Fruit fly (Drosophila melanogaster): ENCODE results near the gene Acp36DE.

DNA sequence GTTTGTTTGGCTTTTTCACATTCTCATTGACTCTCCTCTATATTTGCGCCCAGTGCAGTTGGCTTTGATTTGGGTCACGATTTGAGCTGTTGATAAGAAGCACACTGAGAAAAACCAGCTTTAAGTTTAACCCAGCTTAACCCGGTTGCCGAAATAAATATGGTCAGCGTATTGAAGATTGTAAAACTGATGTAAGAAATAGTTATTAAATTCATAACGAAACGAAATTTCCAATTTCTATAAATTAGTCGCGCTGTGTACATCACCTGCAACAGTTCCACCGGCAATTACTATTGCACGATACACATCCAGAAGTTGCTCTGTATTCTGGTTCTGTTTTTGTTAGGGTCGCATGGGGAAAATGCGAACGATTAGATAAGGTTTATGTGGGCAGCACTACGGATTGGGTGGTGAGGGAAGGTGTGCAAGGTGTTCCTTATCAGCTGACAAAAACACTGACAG lies 33.7 kb downstream of the Acp36DE start:
- no peak for TF ChIP-seq h (optimal IDR thresholded peaks at IDR 0.05)
- TF ChIP-seq psq (optimal IDR thresholded peaks at IDR 0.05): no peak
- no peak for TF ChIP-seq Myc (optimal IDR thresholded peaks at IDR 0.05)
- TF ChIP-seq insv (optimal IDR thresholded peaks at IDR 0.05): no peak
- no peak for TF ChIP-seq ttk (optimal IDR thresholded peaks at IDR 0.05)
- TF ChIP-seq Sin3A (optimal IDR thresholded peaks at IDR 0.05): no peak

Measured in Kc167 (cell line).